Worm (Caenorhabditis elegans): ENCODE data around the gene F19B10.6.

The F19B10.6 gene

ce11 chrII:3681365-3682083 is 17.8 kb upstream of the F19B10.6 start, which contains the start of gene F19B10.10:
F19B10.10 (minus strand) TSS chrII:3681415.
- TF ChIP-seq Y55F3AM.14 (GFP tag; optimal IDR thresholded peaks at IDR 0.05), result no peak
- no peak for TF ChIP-seq mbf-1 (tag; optimal IDR thresholded peaks at IDR 0.05)
- no peak for TF ChIP-seq unc-62 (GFP tag; optimal IDR thresholded peaks at IDR 0.05)
- TF ChIP-seq sma-3 (GFP tag; optimal IDR thresholded peaks at IDR 0.05), result no peak
- TF ChIP-seq alr-1 (tag; optimal IDR thresholded peaks at IDR 0.05), result no peak
- no peak for TF ChIP-seq nhr-129 (tag; optimal IDR thresholded peaks at IDR 0.05)
- no peak for TF ChIP-seq R02D3.7 (tag; optimal IDR thresholded peaks at IDR 0.05)
- TF ChIP-seq ztf-4 (tag; optimal IDR thresholded peaks at IDR 0.05), result no peak
- TF ChIP-seq nhr-10 (tag; optimal IDR thresholded peaks at IDR 0.05), result no peak
- TF ChIP-seq nhr-25 (tag; optimal IDR thresholded peaks at IDR 0.05), result no peak
- no peak for TF ChIP-seq nhr-12 (tag; optimal IDR thresholded peaks at IDR 0.05)
- no peak for TF ChIP-seq nhr-6 (tag; optimal IDR thresholded peaks at IDR 0.05)
- no peak for TF ChIP-seq lin-13 (GFP tag; optimal IDR thresholded peaks at IDR 0.05)
- no peak for TF ChIP-seq aly-2 (tag; optimal IDR thresholded peaks at IDR 0.05)
- no peak for TF ChIP-seq nhr-11 (tag; optimal IDR thresholded peaks at IDR 0.05)
- TF ChIP-seq nhr-77 (tag; optimal IDR thresholded peaks at IDR 0.05), result no peak
- TF ChIP-seq egl-27 (tag; optimal IDR thresholded peaks at IDR 0.05), result no peak

- no peak for TF ChIP-seq nhr-6 (tag; optimal IDR thresholded peaks at IDR 0.05)
- TF ChIP-seq unc-55 (GFP tag; optimal IDR thresholded peaks at IDR 0.05), result no peak
- no peak for TF ChIP-seq lin-39 (tag; optimal IDR thresholded peaks at IDR 0.05)
- no peak for TF ChIP-seq crh-2 (tag; optimal IDR thresholded peaks at IDR 0.05)
- no peak for TF ChIP-seq lin-11 (tag; optimal IDR thresholded peaks at IDR 0.05)
- TF ChIP-seq alr-1 (tag; optimal IDR thresholded peaks at IDR 0.05), result no peak
These were observed 16.7 kb upstream of the F19B10.6 start for ce11 chrII:3680366-3680765.

ce11 chrII:3678978-3679377 is 15.3 kb upstream of the F19B10.6 start:
- TF ChIP-seq lin-13 (GFP tag; optimal IDR thresholded peaks at IDR 0.05) (no peak), ztf-11 (tag; optimal IDR thresholded peaks at IDR 0.05) (no peak)

- TF ChIP-seq fos-1 (tag; optimal IDR thresholded peaks at IDR 0.05) (no peak), nhr-237 (tag; optimal IDR thresholded peaks at IDR 0.05) (no peak), peb-1 (tag; optimal IDR thresholded peaks at IDR 0.05) (no peak), nhr-21 (tag; optimal IDR thresholded peaks at IDR 0.05) (no peak), ztf-11 (tag; optimal IDR thresholded peaks at IDR 0.05) (no peak)
These were observed 11.5 kb upstream of the F19B10.6 start, which contains the start of gene F19B10.2 for ce11 chrII:3675176-3675575. F19B10.2 (plus strand) TSS chrII:3675476.

ce11 chrII:3673493-3673892 is 9.8 kb upstream of the F19B10.6 start, which contains the start of gene sea-1:
sea-1 (minus strand) TSS chrII:3673593.
- no peak for TF ChIP-seq elt-3 (tag; optimal IDR thresholded peaks at IDR 0.05)
- no peak for TF ChIP-seq ceh-16 (tag; optimal IDR thresholded peaks at IDR 0.05)
- no peak for TF ChIP-seq nhr-11 (tag; optimal IDR thresholded peaks at IDR 0.05)
- no peak for TF ChIP-seq nhr-129 (tag; optimal IDR thresholded peaks at IDR 0.05)
- TF ChIP-seq lin-13 (GFP tag; optimal IDR thresholded peaks at IDR 0.05), result no peak
- no peak for TF ChIP-seq aly-2 (tag; optimal IDR thresholded peaks at IDR 0.05)
- TF ChIP-seq mdl-1 (tag; optimal IDR thresholded peaks at IDR 0.05), result no peak
- TF ChIP-seq unc-55 (GFP tag; optimal IDR thresholded peaks at IDR 0.05), result no peak

ce11 chrII:3670956-3671355 is 7.3 kb upstream of the F19B10.6 start, which contains the start of gene srx-98:
srx-98 (minus strand) TSS chrII:3671056.
- TF ChIP-seq unc-62 (GFP tag; optimal IDR thresholded peaks at IDR 0.05) (no peak), sem-4 (tag; optimal IDR thresholded peaks at IDR 0.05) (no peak)

ce11 chrII:3669315-3669714 is 5.6 kb upstream of the F19B10.6 start, which contains the start of gene srx-97:
srx-97 (minus strand) TSS chrII:3669415.
- TF ChIP-seq crh-2 (tag; optimal IDR thresholded peaks at IDR 0.05) (no peak), snpc-4 (tag; optimal IDR thresholded peaks at IDR 0.05) (no peak), unc-55 (GFP tag; optimal IDR thresholded peaks at IDR 0.05) (no peak)
